Worm (Caenorhabditis elegans) whole organism, young adult: ENCODE measurements around the gene Y73C8B.9.

Experiments
- B0261.1 ChIP-seq: sonication (generic microtip); optimal IDR thresholded peaks from 2 replicates; lab custom pipeline; 2016; ENCODE audit warnings: mild to moderate bottlenecking, missing genetic modification characterization, moderate library complexity, missing compliant biosample characterization
- F57C9.4 ChIP-seq: sonication (generic microtip); optimal IDR thresholded peaks from 2 replicates; lab custom pipeline; 2017; ENCODE audit warnings: mild to moderate bottlenecking, missing genetic modification characterization, missing compliant biosample characterization
- K12H6.12 ChIP-seq: fragments of 200-800 bp; sonication (Bioruptor generic); optimal IDR thresholded peaks from 2 replicates; lab custom pipeline; 2018; ENCODE audit warnings: mild to moderate bottlenecking, missing genetic modification characterization, missing compliant biosample characterization
- ama-1 ChIP-seq, 3 experiments: fragments of 150-350 bp in 1 of 3; sonication (generic microtip) in 2 of 3; optimal IDR thresholded peaks; 2 replicates each; lab custom pipeline; 2014 to 2018; ENCODE audit warnings: missing biosample characterization in 2 of 3, missing genetic modification characterization in 2 of 3, missing genetic modification reagents in 2 of 3
- nhr-120 ChIP-seq: fragments of 200-800 bp; sonication (Bioruptor generic); IDR thresholded peaks from 2 replicates; pipeline ENCODE4 v1.3.6; 2022; ENCODE audit warnings: missing genetic modification characterization, missing compliant biosample characterization
- nhr-179 ChIP-seq: sonication (generic microtip); optimal IDR thresholded peaks from 2 replicates; lab custom pipeline; 2016; ENCODE audit warnings: mild to moderate bottlenecking, missing genetic modification characterization, missing compliant biosample characterization
- nhr-90 ChIP-seq: sonication (generic microtip); optimal IDR thresholded peaks from 2 replicates; lab custom pipeline; 2016; ENCODE audit warnings: missing genotype, mild to moderate bottlenecking, missing genetic modification characterization, missing compliant biosample characterization
- pha-4 ChIP-seq: fragments of 150-350 bp; sonication (generic microtip); optimal IDR thresholded peaks from 2 replicates; lab custom pipeline; 2014; ENCODE audit warnings: missing biosample characterization, missing genetic modification reagents, missing genetic modification characterization
- sptf-2 ChIP-seq: fragments of 200-800 bp; sonication (Bioruptor generic); optimal IDR thresholded peaks from 2 replicates; lab custom pipeline; 2018; ENCODE audit warnings: mild to moderate bottlenecking, missing genetic modification characterization, missing compliant biosample characterization
- tbx-9 ChIP-seq: sonication (generic microtip); optimal IDR thresholded peaks from 2 replicates; lab custom pipeline; 2016; ENCODE audit warnings: borderline replicate concordance, missing genetic modification characterization, inconsistent platforms, missing compliant biosample characterization
- unc-62 ChIP-seq: fragments of 150-350 bp; optimal IDR thresholded peaks from 2 replicates; lab custom pipeline; 2014; ENCODE audit warnings: missing biosample characterization, missing genetic modification reagents, missing genetic modification characterization
- zfh-2 ChIP-seq: fragments of 200-800 bp; sonication (Bioruptor generic); conservative IDR thresholded peaks from 2 replicates; pipeline ENCODE4 v1.3.6; 2022; ENCODE audit warnings: missing genetic modification reagents, missing genetic modification characterization, missing compliant biosample characterization

DNA sequence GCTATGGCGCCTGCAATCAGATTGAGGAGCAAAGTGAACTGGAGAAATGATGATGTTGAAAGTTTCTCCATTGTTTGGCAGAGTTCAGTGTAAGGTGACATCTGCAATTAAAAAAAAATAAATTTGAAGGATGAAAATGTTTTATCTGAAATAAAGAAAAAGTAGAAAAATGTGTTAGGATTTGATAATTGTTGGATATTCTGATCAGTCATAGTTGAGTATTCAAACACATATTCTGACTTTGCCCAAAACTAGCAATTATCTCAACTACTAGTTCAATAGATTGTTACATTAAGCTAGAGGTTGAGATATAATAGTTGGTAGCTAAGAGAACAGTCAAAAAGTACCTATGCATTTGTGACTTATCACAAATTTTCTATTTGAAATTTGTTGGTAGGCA is 48.9 kb upstream of the Y73C8B.9 start, which contains the start of gene srab-10:
- TF ChIP-seq unc-62 (GFP tag; lab: Kevin White, UChicago), result no peak
- no peak for TF ChIP-seq ama-1 (optimal IDR thresholded peaks at IDR 0.05; lab: Kevin White, UChicago)
- TF ChIP-seq ama-1 (GFP tag; optimal IDR thresholded peaks at IDR 0.05; lab: Kevin White, UChicago), result no peak
- no peak for TF ChIP-seq B0261.1 (tag; lab: Kevin White, UChicago)
- no peak for TF ChIP-seq nhr-120
- TF ChIP-seq F57C9.4 (tag; lab: Kevin White, UChicago), result no peak
- TF ChIP-seq K12H6.12 (tag; lab: Kevin White, UChicago), result no peak
- TF ChIP-seq tbx-9, result no peak
- TF ChIP-seq nhr-90, result no peak
- TF ChIP-seq pha-4 (tag; lab: Kevin White, UChicago), result no peak
- no peak for TF ChIP-seq zfh-2
- no peak for TF ChIP-seq sptf-2 (GFP tag; lab: Kevin White, UChicago)
- no peak for TF ChIP-seq nhr-179 (tag; lab: Kevin White, UChicago)
